Fruit fly (Drosophila melanogaster): Measurements from ENCODE around the gene SecS.

The SecS gene

DNA sequence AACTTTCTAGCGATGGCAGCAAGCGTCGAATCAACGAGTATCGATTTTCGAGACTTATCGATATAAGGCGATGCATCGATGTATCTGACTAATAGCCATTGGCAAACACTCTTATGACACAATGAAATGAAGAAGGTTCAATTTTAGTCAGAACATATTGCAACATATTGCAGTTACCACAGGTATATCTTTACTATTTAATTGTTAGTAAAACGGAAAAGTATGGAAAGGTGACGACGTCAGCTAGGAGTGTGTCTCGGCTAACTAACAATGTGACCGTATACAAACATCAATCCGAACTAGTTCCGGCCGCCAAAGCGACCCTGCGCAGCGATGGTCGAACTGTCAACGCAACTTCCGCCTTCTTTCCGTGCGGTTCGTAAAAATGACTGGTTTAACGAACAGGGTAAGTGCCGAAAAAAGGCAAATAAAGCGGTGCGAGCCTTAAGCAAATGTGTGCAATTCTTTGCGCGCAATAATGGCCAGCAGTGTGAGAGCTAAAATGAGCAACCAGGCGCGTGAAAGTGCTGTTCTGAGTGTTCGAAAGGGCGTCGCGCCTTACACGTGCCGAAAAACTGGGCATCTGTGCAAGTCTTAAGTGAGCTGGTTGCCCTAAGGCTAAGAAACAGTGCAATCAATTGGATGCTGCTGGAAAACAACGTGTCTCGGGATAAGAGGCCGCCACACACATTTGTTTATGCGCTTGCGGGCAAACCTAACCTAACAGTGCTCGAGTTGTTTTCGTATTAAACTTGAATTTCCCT is 23.1 kb downstream of the SecS start, which contains the start of the genes Dph4, Spec2 and RpL13A:
Dph4 (minus strand) TSS at position 11 of the 764 bp plus-strand sequence.
Spec2 (minus strand) TSS at position 11 of the 764 bp plus-strand sequence.
RpL13A (plus strand) TSS at position 360 of the 764 bp plus-strand sequence.
- TF ChIP-seq ovo (GFP tag; optimal IDR thresholded peaks at IDR 0.05) = peak; percentile 94
- peak; percentile 72 for TF ChIP-seq cic (GFP tag; optimal IDR thresholded peaks at IDR 0.05)
- peak; percentile 90 for TF ChIP-seq CG33017 (tag; optimal IDR thresholded peaks at IDR 0.05)
- TF ChIP-seq Hr96 (GFP tag; optimal IDR thresholded peaks at IDR 0.05) = no peak
- TF ChIP-seq tj (GFP tag; optimal IDR thresholded peaks at IDR 0.05) = peak; percentile 88
- peak; percentile 73 for TF ChIP-seq CG14711 (tag; optimal IDR thresholded peaks at IDR 0.05)
- TF ChIP-seq pad (GFP tag; optimal IDR thresholded peaks at IDR 0.05) = peak; percentile 85
- TF ChIP-seq CG1620 (GFP tag; optimal IDR thresholded peaks at IDR 0.05) = peak; percentile 97
- no peak for TF ChIP-seq CG5204 (GFP tag; optimal IDR thresholded peaks at IDR 0.05)
- no peak for TF ChIP-seq toe (GFP tag; optimal IDR thresholded peaks at IDR 0.05)
- TF ChIP-seq Clk (GFP tag; optimal IDR thresholded peaks at IDR 0.05) = peak; percentile 85
- peak; percentile 94 for TF ChIP-seq CG7045 (GFP tag; optimal IDR thresholded peaks at IDR 0.05)
- no peak for TF ChIP-seq cnc (optimal IDR thresholded peaks at IDR 0.05)
- TF ChIP-seq CG11617 (GFP tag; optimal IDR thresholded peaks at IDR 0.05) = peak; percentile 98
- TF ChIP-seq kay (GFP tag; ENCODE audit: borderline replicate concordance) = no peak
- TF ChIP-seq bab1 (GFP tag; optimal IDR thresholded peaks at IDR 0.05) = peak; percentile 92
- TF ChIP-seq CG12768 (GFP tag; optimal IDR thresholded peaks at IDR 0.05) = peak; percentile 95
- TF ChIP-seq Mnt (GFP tag; optimal IDR thresholded peaks at IDR 0.05) = peak; percentile 95
- peak; percentile 96 for TF ChIP-seq CG7101 (tag; optimal IDR thresholded peaks at IDR 0.05)
- TF ChIP-seq Crg-1 (GFP tag; optimal IDR thresholded peaks at IDR 0.05) = peak; percentile 98

DNA sequence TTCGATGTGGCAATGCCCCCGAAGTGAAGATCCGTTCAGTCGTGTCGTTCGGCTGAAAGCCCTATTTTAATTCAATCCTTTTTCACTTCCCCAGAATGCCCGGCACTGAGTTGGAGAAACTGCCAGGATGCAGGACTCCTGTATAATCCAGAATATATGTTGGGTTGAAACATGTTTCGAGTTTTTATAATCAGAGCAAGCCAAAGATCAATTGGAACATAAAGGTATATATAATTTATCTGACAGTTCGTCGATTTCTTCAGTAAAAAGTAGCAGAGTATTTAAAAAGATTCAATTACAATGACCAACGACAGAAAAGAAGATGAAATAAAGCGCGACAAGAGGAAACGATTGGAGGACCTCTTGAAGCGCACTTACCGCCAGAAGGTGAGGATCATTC is 26.3 kb downstream of the SecS start, which contains the start of gene CG31551:
CG31551 (plus strand) TSS at position 301 of the 400 bp plus-strand sequence.
- TF ChIP-seq Clk (GFP tag; optimal IDR thresholded peaks at IDR 0.05) (no peak), Hr96 (GFP tag; optimal IDR thresholded peaks at IDR 0.05) (no peak), CG14711 (tag; optimal IDR thresholded peaks at IDR 0.05) (no peak), CG33017 (tag; optimal IDR thresholded peaks at IDR 0.05) (no peak), CG5204 (GFP tag; optimal IDR thresholded peaks at IDR 0.05) (no peak)

DNA sequence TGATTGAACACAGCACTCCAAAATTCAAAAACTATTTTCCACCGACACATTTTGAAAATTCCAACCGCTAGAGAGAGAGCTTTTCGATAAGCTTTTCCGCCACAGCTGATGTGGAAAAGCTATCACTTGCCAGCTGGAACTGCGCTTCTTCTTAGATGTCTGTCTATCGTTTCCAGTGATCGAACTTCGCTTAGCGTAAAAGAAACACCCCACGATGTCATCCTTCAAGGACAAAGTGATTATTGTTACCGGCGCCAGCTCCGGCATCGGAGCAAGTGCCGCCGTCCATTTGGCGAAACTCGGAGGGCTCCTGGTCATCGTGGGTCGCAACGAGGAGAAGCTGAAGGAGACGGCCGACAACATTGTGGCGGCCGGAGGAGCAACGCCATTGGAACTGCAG is 30.9 kb downstream of the SecS start, which contains the start of gene CG31549:
CG31549 (plus strand) TSS at position 11 of the 400 bp plus-strand sequence.
- TF ChIP-seq Mnt (GFP tag; optimal IDR thresholded peaks at IDR 0.05) (no peak), Hr96 (GFP tag; optimal IDR thresholded peaks at IDR 0.05) (no peak), tj (GFP tag; optimal IDR thresholded peaks at IDR 0.05) (no peak), CG11617 (GFP tag; optimal IDR thresholded peaks at IDR 0.05) (no peak), bab1 (GFP tag; optimal IDR thresholded peaks at IDR 0.05) (peak; percentile 17), cic (GFP tag; optimal IDR thresholded peaks at IDR 0.05) (peak; percentile 43), CG7045 (GFP tag; optimal IDR thresholded peaks at IDR 0.05) (no peak), cnc (optimal IDR thresholded peaks at IDR 0.05) (no peak), CG1620 (GFP tag; optimal IDR thresholded peaks at IDR 0.05) (no peak), toe (GFP tag; optimal IDR thresholded peaks at IDR 0.05) (no peak), Clk (GFP tag; optimal IDR thresholded peaks at IDR 0.05) (no peak), Crg-1 (GFP tag; optimal IDR thresholded peaks at IDR 0.05) (no peak), ovo (GFP tag; optimal IDR thresholded peaks at IDR 0.05) (no peak), kay (GFP tag; ENCODE audit: borderline replicate concordance) (no peak)

DNA sequence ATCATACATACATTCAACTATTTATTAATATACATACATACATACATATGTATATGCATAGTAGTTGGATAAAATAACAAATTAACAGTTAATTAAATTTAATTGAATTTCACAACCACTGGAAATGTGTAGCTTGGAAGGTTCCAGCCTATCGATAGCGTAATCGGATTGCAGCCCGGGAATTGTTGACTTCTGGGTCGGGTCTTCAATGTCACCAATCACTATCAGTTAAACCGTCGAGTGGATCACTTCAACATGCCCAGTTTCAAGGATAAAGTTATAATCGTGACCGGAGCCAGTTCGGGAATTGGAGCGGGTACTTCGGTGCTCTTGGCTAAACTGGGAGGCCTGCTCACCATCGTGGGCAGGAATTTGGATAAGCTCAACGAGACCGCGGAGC is 32.2 kb downstream of the SecS start, which contains the start of gene CG12171:
CG12171 (plus strand) TSS at position 191 of the 400 bp plus-strand sequence.
- TF ChIP-seq Mnt (GFP tag; optimal IDR thresholded peaks at IDR 0.05) (no peak), bab1 (GFP tag; optimal IDR thresholded peaks at IDR 0.05) (peak; percentile 34), cnc (optimal IDR thresholded peaks at IDR 0.05) (no peak), CG12768 (GFP tag; optimal IDR thresholded peaks at IDR 0.05) (no peak), CG7101 (tag; optimal IDR thresholded peaks at IDR 0.05) (peak; percentile 23), kay (GFP tag; ENCODE audit: borderline replicate concordance) (no peak), CG11617 (GFP tag; optimal IDR thresholded peaks at IDR 0.05) (peak; percentile 36), toe (GFP tag; optimal IDR thresholded peaks at IDR 0.05) (no peak), CG33017 (tag; optimal IDR thresholded peaks at IDR 0.05) (no peak), CG1620 (GFP tag; optimal IDR thresholded peaks at IDR 0.05) (no peak), CG7045 (GFP tag; optimal IDR thresholded peaks at IDR 0.05) (no peak), Clk (GFP tag; optimal IDR thresholded peaks at IDR 0.05) (no peak), Crg-1 (GFP tag; optimal IDR thresholded peaks at IDR 0.05) (peak; percentile 12), cic (GFP tag; optimal IDR thresholded peaks at IDR 0.05) (peak; percentile 61), Hr96 (GFP tag; optimal IDR thresholded peaks at IDR 0.05) (no peak), ovo (GFP tag; optimal IDR thresholded peaks at IDR 0.05) (no peak), pad (GFP tag; optimal IDR thresholded peaks at IDR 0.05) (no peak), CG14711 (tag; optimal IDR thresholded peaks at IDR 0.05) (no peak), tj (GFP tag; optimal IDR thresholded peaks at IDR 0.05) (no peak), CG5204 (GFP tag; optimal IDR thresholded peaks at IDR 0.05) (no peak)

DNA sequence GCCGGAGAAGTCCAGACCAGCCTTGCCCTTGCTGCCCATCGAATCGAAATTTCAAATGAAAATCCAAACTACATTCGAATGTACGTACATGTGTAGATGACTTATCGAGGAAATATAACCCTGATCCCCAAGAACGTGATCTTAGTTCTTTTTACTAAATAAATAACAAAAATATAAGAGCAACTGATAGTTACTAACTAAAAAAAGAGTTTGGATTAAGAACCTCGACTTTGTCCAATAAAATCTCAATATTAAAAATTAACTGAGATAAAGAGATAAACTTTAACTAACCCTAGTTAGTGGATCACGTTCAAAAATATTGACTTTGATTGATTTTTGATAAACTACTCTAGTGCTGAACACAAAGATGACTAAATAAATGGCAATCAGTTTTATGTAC is 34.3 kb downstream of the SecS start, which contains the start of gene CG31546:
CG31546 (minus strand) TSS at position 101 of the 400 bp plus-strand sequence.
- TF ChIP-seq ovo (GFP tag; optimal IDR thresholded peaks at IDR 0.05) (no peak), CG7101 (tag; optimal IDR thresholded peaks at IDR 0.05) (no peak), Hr96 (GFP tag; optimal IDR thresholded peaks at IDR 0.05) (no peak), CG11617 (GFP tag; optimal IDR thresholded peaks at IDR 0.05) (no peak), CG7045 (GFP tag; optimal IDR thresholded peaks at IDR 0.05) (no peak), kay (GFP tag; ENCODE audit: borderline replicate concordance) (no peak), CG14711 (tag; optimal IDR thresholded peaks at IDR 0.05) (no peak), Mnt (GFP tag; optimal IDR thresholded peaks at IDR 0.05) (no peak), CG5204 (GFP tag; optimal IDR thresholded peaks at IDR 0.05) (no peak), tj (GFP tag; optimal IDR thresholded peaks at IDR 0.05) (no peak), CG12768 (GFP tag; optimal IDR thresholded peaks at IDR 0.05) (no peak)
